Fruit fly (Drosophila melanogaster): ENCODE data around the gene cic.
A peak's percentile ranks its signal among the peaks of the same experiment; 100 is the strongest.

- TF ChIP-seq rn (GFP tag; IDR thresholded peaks at IDR 0.05): peak; percentile 31; the same call in 1 of the 2 replicates
- peak; percentile 45; the same call in 1 of the 3 replicates for TF ChIP-seq fd96Ca (GFP tag; IDR thresholded peaks at IDR 0.05)
- TF ChIP-seq CG13204 (GFP tag; optimal IDR thresholded peaks at IDR 0.05): peak; percentile 27
- peak; percentile 72 for TF ChIP-seq CG9948 (tag; optimal IDR thresholded peaks at IDR 0.05)
- TF ChIP-seq CG8301 (tag; optimal IDR thresholded peaks at IDR 0.05): peak; percentile 81
- TF ChIP-seq CG10348 (GFP tag; IDR thresholded peaks at IDR 0.05): 0 out of 2 replicates have a peak, but pooled peaks have one; percentile 31
These were observed 31.8 kb downstream of the cic start for dm6 chr3R:20284140-20284911.
